Fruit fly (Drosophila melanogaster) whole organism, embryonic: ENCODE measurements around the gene CG4577.

Experiments used
- Aef1 ChIP-seq: fragments of 200-800 bp; sonication (Bioruptor generic); IDR thresholded peaks from 3 replicates; pipeline ENCODE4 v1.3.6; 2022; ENCODE audit warnings: missing biosample characterization, missing genetic modification characterization
- Atf6 ChIP-seq: fragments of 200-800 bp; sonication (Bioruptor generic); IDR thresholded peaks from 2 replicates; pipeline ENCODE4 v1.3.6; 2022; ENCODE audit warnings: missing biosample characterization, missing genetic modification characterization
- Blimp-1 ChIP-seq: fragments of 200-800 bp; sonication (Bioruptor generic); optimal IDR thresholded peaks from 3 replicates; lab custom pipeline; 2018; ENCODE audit warnings: missing biosample characterization, missing genetic modification characterization, mild to moderate bottlenecking, moderate library complexity, missing genetic modification reagents
- CG13894 ChIP-seq: fragments of 200-800 bp; sonication (Bioruptor generic); optimal IDR thresholded peaks from 3 replicates; lab custom pipeline; 2018; ENCODE audit warnings: missing biosample characterization, mild to moderate bottlenecking, missing genetic modification characterization, moderate library complexity
- CG15269 ChIP-seq: fragments of 200-800 bp; sonication (Bioruptor generic); optimal IDR thresholded peaks from 2 replicates; lab custom pipeline; 2018; ENCODE audit warnings: missing biosample characterization, mild to moderate bottlenecking, missing genetic modification characterization, moderate library complexity
- CG16863 ChIP-seq: fragments of 200-800 bp; sonication (Bioruptor generic); optimal IDR thresholded peaks from 3 replicates; lab custom pipeline; 2016; ENCODE audit warnings: missing biosample characterization, missing genetic modification characterization
- CG18262 ChIP-seq: fragments of 200-800 bp; optimal IDR thresholded peaks from 3 replicates; lab custom pipeline; 2019; ENCODE audit warnings: missing biosample characterization, mild to moderate bottlenecking, missing genetic modification characterization, moderate library complexity
- CG33213 ChIP-seq: fragments of 200-800 bp; sonication (Bioruptor generic); optimal IDR thresholded peaks from 3 replicates; lab custom pipeline; 2016; ENCODE audit warnings: missing biosample characterization, missing genetic modification characterization
- CG4360 ChIP-seq: fragments of 200-800 bp; sonication (Bioruptor generic); IDR thresholded peaks from 2 replicates; pipeline ENCODE4 v1.3.6; 2022; ENCODE audit warnings: missing biosample characterization, missing genetic modification characterization
- CG4854 ChIP-seq: fragments of 200-800 bp; sonication (Bioruptor generic); optimal IDR thresholded peaks from 2 replicates; lab custom pipeline; 2016; ENCODE audit warnings: missing biosample characterization, missing genetic modification characterization, inconsistent platforms
- CG6683 ChIP-seq: fragments of 200-800 bp; sonication (Bioruptor generic); optimal IDR thresholded peaks from 2 replicates; lab custom pipeline; 2017; ENCODE audit warnings: missing biosample characterization, mild to moderate bottlenecking, missing genetic modification characterization, missing genetic modification reagents
- CG7963 ChIP-seq: fragments of 200-800 bp; sonication (Bioruptor generic); IDR thresholded peaks from 3 replicates; pipeline ENCODE4 v1.3.6; 2022; ENCODE audit warnings: missing biosample characterization, missing genetic modification characterization; ENCODE audit not compliant: partially characterized antibody
- CG8359 ChIP-seq: fragments of 200-800 bp; sonication (Bioruptor generic); optimal IDR thresholded peaks from 2 replicates; lab custom pipeline; 2017; ENCODE audit warnings: missing biosample characterization, mild to moderate bottlenecking, missing genetic modification characterization, borderline replicate concordance
- Deaf1 ChIP-seq: fragments of 200-800 bp; optimal IDR thresholded peaks from 3 replicates; lab custom pipeline; 2019; ENCODE audit warnings: missing biosample characterization, mild to moderate bottlenecking, missing genetic modification characterization, moderate library complexity
- Dref ChIP-seq: fragments of 200-800 bp; sonication (Bioruptor generic); IDR thresholded peaks from 2 replicates; pipeline ENCODE4 v1.3.6; 2022; ENCODE audit warnings: missing biosample characterization, missing genetic modification characterization
- HLHmδ ChIP-seq: fragments of 200-800 bp; sonication (Bioruptor generic); optimal IDR thresholded peaks from 2 replicates; lab custom pipeline; 2018; ENCODE audit warnings: missing biosample characterization, mild to moderate bottlenecking, missing genetic modification characterization, moderate library complexity
- Lhr ChIP-seq: fragments of 200-800 bp; sonication (Bioruptor generic); optimal IDR thresholded peaks from 3 replicates; lab custom pipeline; 2017; ENCODE audit warnings: mild to moderate bottlenecking, missing biosample characterization, missing genetic modification reagents, missing genetic modification characterization
- Lpt ChIP-seq: fragments of >200 bp; optimal IDR thresholded peaks from 2 replicates; lab custom pipeline; 2018; ENCODE audit warnings: missing biosample characterization, missing genetic modification characterization
- Mes4 ChIP-seq: fragments of 200-800 bp; sonication (Bioruptor generic); optimal IDR thresholded peaks from 2 replicates; lab custom pipeline; 2016; ENCODE audit warnings: missing biosample characterization, missing genetic modification characterization
- Nf-YB ChIP-seq: fragments of 200-800 bp; sonication (Bioruptor generic); optimal IDR thresholded peaks from 3 replicates; lab custom pipeline; 2019; ENCODE audit warnings: missing biosample characterization, mild to moderate bottlenecking, missing genetic modification characterization, moderate library complexity
- Oli ChIP-seq: fragments of 200-800 bp; sonication (Bioruptor generic); optimal IDR thresholded peaks from 2 replicates; lab custom pipeline; 2018; ENCODE audit warnings: missing biosample characterization, mild to moderate bottlenecking, missing genetic modification characterization, moderate library complexity
- Pdp1 ChIP-seq, 2 experiments: fragments of 200-800 bp; sonication (Bioruptor generic); optimal IDR thresholded peaks; 3 replicates each; lab custom pipeline; 2016; ENCODE audit warnings: missing biosample characterization in 2 of 2, missing genetic modification characterization in 2 of 2, mild to moderate bottlenecking in 1 of 2, moderate library complexity in 1 of 2
- Ssrp ChIP-seq: fragments of 200-800 bp; sonication (Bioruptor generic); optimal IDR thresholded peaks from 2 replicates; lab custom pipeline; 2018; ENCODE audit warnings: missing biosample characterization, mild to moderate bottlenecking, missing genetic modification characterization, moderate library complexity
- Taf1 ChIP-seq: fragments of 200-800 bp; sonication (Bioruptor generic); IDR thresholded peaks from 2 replicates; pipeline ENCODE4 v1.3.6; 2022; ENCODE audit warnings: missing biosample characterization, missing genetic modification characterization
- ab ChIP-seq: fragments of 200-800 bp; sonication (Bioruptor generic); optimal IDR thresholded peaks from 2 replicates; lab custom pipeline; 2016; ENCODE audit warnings: missing biosample characterization, missing genetic modification characterization
- abd-A ChIP-seq: fragments of 200-800 bp; sonication (Bioruptor generic); optimal IDR thresholded peaks from 3 replicates; lab custom pipeline; 2019; ENCODE audit warnings: missing biosample characterization, mild to moderate bottlenecking, missing genetic modification characterization, moderate library complexity
- bbx ChIP-seq: fragments of 200-800 bp; sonication (Bioruptor generic); IDR thresholded peaks from 2 replicates; pipeline ENCODE4 v1.3.6; 2022; ENCODE audit warnings: missing biosample characterization, missing genetic modification characterization; ENCODE audit not compliant: partially characterized antibody
- bcd ChIP-seq: fragments of 200-800 bp; sonication (Bioruptor generic); optimal IDR thresholded peaks from 2 replicates; lab custom pipeline; 2017; ENCODE audit warnings: missing biosample characterization, mild to moderate bottlenecking, missing genetic modification characterization
- dati ChIP-seq: fragments of 200-800 bp; sonication (Bioruptor generic); IDR thresholded peaks from 2 replicates; pipeline ENCODE4 v1.3.6; 2022; ENCODE audit warnings: missing biosample characterization, missing genetic modification characterization
- dimm ChIP-seq: fragments of 200-800 bp; sonication (Bioruptor generic); IDR thresholded peaks from 2 replicates; pipeline ENCODE4 v1.3.6; 2022; ENCODE audit warnings: missing biosample characterization, missing genetic modification characterization
- ems ChIP-seq: fragments of 200-800 bp; sonication (Bioruptor generic); optimal IDR thresholded peaks from 3 replicates; lab custom pipeline; 2016; ENCODE audit warnings: missing biosample characterization, missing genetic modification characterization
- en ChIP-seq: fragments of 200-800 bp; sonication (Bioruptor generic); optimal IDR thresholded peaks from 2 replicates; lab custom pipeline; 2016; ENCODE audit warnings: missing biosample characterization, missing genetic modification characterization
- exex ChIP-seq: fragments of 200-800 bp; sonication (Bioruptor generic); optimal IDR thresholded peaks from 4 replicates; lab custom pipeline; 2018; ENCODE audit warnings: missing biosample characterization, mild to moderate bottlenecking, missing genetic modification characterization, moderate library complexity
- hth ChIP-seq: fragments of >200 bp; optimal IDR thresholded peaks from 2 replicates; lab custom pipeline; 2017; ENCODE audit warnings: inconsistent platforms
- kay ChIP-seq: fragments of 200-800 bp; sonication (Bioruptor generic); optimal IDR thresholded peaks from 2 replicates; lab custom pipeline; 2016; ENCODE audit warnings: missing biosample characterization, missing genetic modification characterization
- row ChIP-seq: fragments of 200-800 bp; sonication (Bioruptor generic); IDR thresholded peaks from 3 replicates; pipeline ENCODE4 v1.3.6; 2022; ENCODE audit warnings: missing biosample characterization, missing genetic modification characterization
- sd ChIP-seq: fragments of 200-800 bp; sonication (Bioruptor generic); optimal IDR thresholded peaks from 3 replicates; lab custom pipeline; 2018; ENCODE audit warnings: missing biosample characterization, mild to moderate bottlenecking, missing genetic modification characterization, moderate library complexity
- sens ChIP-seq: fragments of 200-800 bp; sonication (Bioruptor generic); peaks from one replicate; lab custom pipeline; 2016; ENCODE audit warnings: missing biosample characterization, missing genetic modification characterization
- sob ChIP-seq: fragments of 200-800 bp; sonication (Bioruptor generic); IDR thresholded peaks from 2 replicates; pipeline ENCODE4 v1.3.6; 2022; ENCODE audit warnings: missing biosample characterization, missing genetic modification characterization
- tgo ChIP-seq: fragments of 200-800 bp; sonication (Bioruptor generic); IDR thresholded peaks from 3 replicates; pipeline ENCODE4 v1.3.6; 2022; ENCODE audit warnings: missing biosample characterization, missing genetic modification characterization
- ttk ChIP-seq: fragments of 200-800 bp; sonication (Bioruptor generic); IDR thresholded peaks from 2 replicates; pipeline ENCODE4 v2.1.2; 2022; ENCODE audit warnings: missing biosample characterization, missing genetic modification characterization
- unpg ChIP-seq: fragments of 200-800 bp; sonication (Bioruptor generic); optimal IDR thresholded peaks from 3 replicates; lab custom pipeline; 2018; ENCODE audit warnings: missing biosample characterization, mild to moderate bottlenecking, missing genetic modification characterization, moderate library complexity

CG4577 gene

dm6 chr2L:1094724-1095123 lies 39.8 kb upstream of the CG4577 start (continued):
- no peak for TF ChIP-seq bbx (GFP tag; lab: Robert Waterston, UW)
- TF ChIP-seq hth (lab: Kevin White, UChicago) = no peak
- TF ChIP-seq Lhr (GFP tag; lab: Kevin White, UChicago) = no peak
- TF ChIP-seq sens (GFP tag; lab: Kevin White, UChicago) = peak; percentile 44
- TF ChIP-seq Taf1 (GFP tag; lab: Robert Waterston, UW) = no peak
- TF ChIP-seq Mes4 = no peak
- peak; percentile 13 for TF ChIP-seq CG15269 (tag; lab: Kevin White, UChicago)
- TF ChIP-seq Nf-YB = no peak
- peak; percentile 35; the same call in 1 of the 2 replicates for TF ChIP-seq sob (GFP tag; lab: Robert Waterston, UW)
- TF ChIP-seq CG6683 (GFP tag; lab: Kevin White, UChicago) = peak; percentile 25
- no peak for TF ChIP-seq CG4360
- no peak for TF ChIP-seq bcd (GFP tag; lab: Kevin White, UChicago)
- no peak for TF ChIP-seq Dref (GFP tag; lab: Robert Waterston, UW)
- TF ChIP-seq Ssrp (tag; lab: Kevin White, UChicago) = no peak
- no peak for TF ChIP-seq row (GFP tag; lab: Robert Waterston, UW)
- no peak for TF ChIP-seq CG16863 (GFP tag; lab: Kevin White, UChicago)
- TF ChIP-seq en (GFP tag; lab: Kevin White, UChicago) = no peak
- TF ChIP-seq Deaf1 = no peak
- no peak for TF ChIP-seq CG33213 (GFP tag; lab: Kevin White, UChicago)
- no peak for TF ChIP-seq ems (GFP tag; lab: Kevin White, UChicago)
- no peak for TF ChIP-seq dimm
- no peak for TF ChIP-seq ab (GFP tag; lab: Kevin White, UChicago)
- TF ChIP-seq CG18262 (tag; lab: Kevin White, UChicago) = no peak
- TF ChIP-seq Blimp-1 (GFP tag; lab: Kevin White, UChicago) = peak; percentile 50
- no peak for TF ChIP-seq Oli (tag; lab: Kevin White, UChicago)
- peak; percentile 7 for TF ChIP-seq exex (tag; lab: Kevin White, UChicago)
- TF ChIP-seq kay = no peak
- TF ChIP-seq Aef1 = no peak
- peak; percentile 42 for TF ChIP-seq unpg (GFP tag; lab: Kevin White, UChicago)
- no peak for TF ChIP-seq tgo (GFP tag; lab: Robert Waterston, UW)
- TF ChIP-seq CG8359 = peak; percentile 33
- TF ChIP-seq dati (GFP tag; lab: Robert Waterston, UW) = no peak
- no peak for TF ChIP-seq ttk
- TF ChIP-seq CG7963 = no peak
- TF ChIP-seq CG4854 (GFP tag; lab: Kevin White, UChicago) = no peak
- TF ChIP-seq, all 482 proteins: peak for 99

- peak; percentile 86 for TF ChIP-seq CG13894 (tag; lab: Kevin White, UChicago)
- TF ChIP-seq Deaf1 = peak; percentile 16
- peak; percentile 84 for TF ChIP-seq sd (tag; lab: Kevin White, UChicago)
- TF ChIP-seq HLHmδ (GFP tag; lab: Kevin White, UChicago) = no peak
- TF ChIP-seq Pdp1 (GFP tag; optimal IDR thresholded peaks at IDR 0.05; lab: Kevin White, UChicago) = peak in 1 of 2 experiments; percentile 23
- TF ChIP-seq Atf6 = no peak
- peak; percentile 19 for TF ChIP-seq abd-A (tag; lab: Kevin White, UChicago)
- no peak for TF ChIP-seq Lpt (GFP tag; lab: Kevin White, UChicago)
These were observed 39.0 kb upstream of the CG4577 start for dm6 chr2L:1095450-1095849.
